Fruit fly (Drosophila melanogaster) whole organism, adult: ENCODE results near the gene Sdhaf3.

Experiments used
- CG11617 ChIP-seq: fragments of 200-800 bp; sonication (Bioruptor generic); optimal IDR thresholded peaks from 2 replicates; lab custom pipeline; 2017; ENCODE audit warnings: mild to moderate bottlenecking, missing biosample characterization, missing genetic modification reagents, missing genetic modification characterization
- CG12768 ChIP-seq: fragments of 200-800 bp; sonication (Bioruptor generic); optimal IDR thresholded peaks from 2 replicates; lab custom pipeline; 2017; ENCODE audit warnings: missing biosample characterization, missing genetic modification characterization, mild to moderate bottlenecking, moderate library complexity, missing genetic modification reagents
- CG14711 ChIP-seq: fragments of 200-800 bp; sonication (Bioruptor generic); optimal IDR thresholded peaks from 2 replicates; lab custom pipeline; 2018; ENCODE audit warnings: missing biosample characterization, mild to moderate bottlenecking, missing genetic modification characterization, moderate library complexity
- CG1620 ChIP-seq: fragments of 200-800 bp; sonication (Bioruptor generic); optimal IDR thresholded peaks from 2 replicates; lab custom pipeline; 2016; ENCODE audit warnings: missing biosample characterization, missing genetic modification characterization
- CG33017 ChIP-seq: fragments of 200-800 bp; sonication (Bioruptor generic); optimal IDR thresholded peaks from 2 replicates; lab custom pipeline; 2018; ENCODE audit warnings: missing biosample characterization, mild to moderate bottlenecking, missing genetic modification characterization, moderate library complexity
- CG5204 ChIP-seq: fragments of 200-800 bp; sonication (Bioruptor generic); optimal IDR thresholded peaks from 2 replicates; lab custom pipeline; 2016; ENCODE audit warnings: missing biosample characterization, missing genetic modification characterization
- CG7045 ChIP-seq: fragments of 200-800 bp; sonication (Bioruptor generic); optimal IDR thresholded peaks from 2 replicates; lab custom pipeline; 2017; ENCODE audit warnings: missing biosample characterization, mild to moderate bottlenecking, missing genetic modification characterization
- CG7101 ChIP-seq: fragments of 200-800 bp; sonication (Bioruptor generic); optimal IDR thresholded peaks from 2 replicates; lab custom pipeline; 2018; ENCODE audit warnings: missing biosample characterization, mild to moderate bottlenecking, missing genetic modification characterization, moderate library complexity
- Clk ChIP-seq: fragments of 200-800 bp; sonication (Bioruptor generic); optimal IDR thresholded peaks from 2 replicates; lab custom pipeline; 2017; ENCODE audit warnings: missing biosample characterization, missing genetic modification characterization
- Crg-1 ChIP-seq: fragments of 200-800 bp; sonication (Bioruptor generic); optimal IDR thresholded peaks from 2 replicates; lab custom pipeline; 2016; ENCODE audit warnings: missing biosample characterization, missing genetic modification characterization
- Hr96 ChIP-seq: fragments of 200-800 bp; sonication (Bioruptor generic); optimal IDR thresholded peaks from 2 replicates; lab custom pipeline; 2016; ENCODE audit warnings: missing biosample characterization, missing genetic modification characterization
- Mnt ChIP-seq: fragments of 200-800 bp; sonication (Bioruptor generic); optimal IDR thresholded peaks from 2 replicates; lab custom pipeline; 2016; ENCODE audit warnings: missing biosample characterization, mild to moderate bottlenecking, missing genetic modification characterization
- bab1 ChIP-seq: fragments of 200-800 bp; sonication (Bioruptor generic); optimal IDR thresholded peaks from 3 replicates; lab custom pipeline; 2019; ENCODE audit warnings: missing biosample characterization, mild to moderate bottlenecking, missing genetic modification characterization, moderate library complexity
- cic ChIP-seq: fragments of 200-800 bp; sonication (Bioruptor generic); optimal IDR thresholded peaks from 2 replicates; lab custom pipeline; 2017; ENCODE audit warnings: missing biosample characterization, mild to moderate bottlenecking, missing genetic modification characterization, moderate library complexity
- cnc ChIP-seq, 2 experiments: fragments of >200 bp; optimal IDR thresholded peaks; 2 replicates each; lab custom pipeline; 2017
- kay ChIP-seq: fragments of 200-800 bp; sonication (Bioruptor generic); peaks from one replicate; lab custom pipeline; 2016; ENCODE audit warnings: missing biosample characterization, missing genetic modification characterization, borderline replicate concordance
- ovo ChIP-seq: fragments of 200-800 bp; sonication (Bioruptor generic); optimal IDR thresholded peaks from 2 replicates; lab custom pipeline; 2016; ENCODE audit warnings: missing biosample characterization, missing genetic modification characterization
- pad ChIP-seq: fragments of 200-800 bp; sonication (Bioruptor generic); optimal IDR thresholded peaks from 3 replicates; lab custom pipeline; 2017; ENCODE audit warnings: missing biosample characterization, missing genetic modification characterization, mild to moderate bottlenecking, moderate library complexity, missing genetic modification reagents
- tj ChIP-seq: fragments of 200-800 bp; sonication (Bioruptor generic); optimal IDR thresholded peaks from 3 replicates; lab custom pipeline; 2017; ENCODE audit warnings: missing biosample characterization, mild to moderate bottlenecking, missing genetic modification characterization, moderate library complexity
- toe ChIP-seq: fragments of 200-800 bp; sonication (Bioruptor generic); optimal IDR thresholded peaks from 2 replicates; lab custom pipeline; 2016; ENCODE audit warnings: missing biosample characterization, missing genetic modification characterization

Gene Sdhaf3

dm6 chr3R:16441367-16441923, 40.8 kb downstream of the Sdhaf3 start, which contains the start of gene ema:
ema (minus strand) TSS chr3R:16441661.
- TF ChIP-seq bab1, result peak; percentile 83
- TF ChIP-seq CG1620 (GFP tag; lab: Kevin White, UChicago), result peak; percentile 21
- peak; percentile 12 for TF ChIP-seq pad (GFP tag; lab: Kevin White, UChicago)
- no peak for TF ChIP-seq Crg-1 (GFP tag; lab: Kevin White, UChicago)
- TF ChIP-seq CG11617 (GFP tag; lab: Kevin White, UChicago), result peak; percentile 24
- no peak for TF ChIP-seq cic (GFP tag; lab: Kevin White, UChicago)
- peak; percentile 17 for TF ChIP-seq CG7101 (tag; lab: Kevin White, UChicago)
- peak; percentile 11 for TF ChIP-seq Mnt
- TF ChIP-seq CG14711 (tag; lab: Kevin White, UChicago), result peak; percentile 52

- no peak for TF ChIP-seq kay (GFP tag; lab: Kevin White, UChicago)
- no peak for TF ChIP-seq bab1
- TF ChIP-seq CG7045 (GFP tag; lab: Kevin White, UChicago), result no peak
- TF ChIP-seq CG5204 (GFP tag; lab: Kevin White, UChicago), result no peak
- no peak for TF ChIP-seq Clk (GFP tag; lab: Kevin White, UChicago)
- TF ChIP-seq tj (GFP tag; lab: Kevin White, UChicago), result no peak
Measured at dm6 chr3R:16436374-16437037, 45.7 kb downstream of the Sdhaf3 start, which contains the start of gene mRpS33. mRpS33 (minus strand) TSS chr3R:16436597.

- TF ChIP-seq CG1620 (GFP tag; lab: Kevin White, UChicago) (no peak), kay (GFP tag; lab: Kevin White, UChicago) (no peak), cic (GFP tag; lab: Kevin White, UChicago) (no peak), CG33017 (tag; lab: Kevin White, UChicago) (no peak), Clk (GFP tag; lab: Kevin White, UChicago) (no peak), CG5204 (GFP tag; lab: Kevin White, UChicago) (no peak), CG7045 (GFP tag; lab: Kevin White, UChicago) (no peak), CG7101 (tag; lab: Kevin White, UChicago) (no peak), bab1 (no peak), Hr96 (GFP tag; lab: Kevin White, UChicago) (no peak)
Measured at dm6 chr3R:16434599-16434998, 47.7 kb downstream of the Sdhaf3 start, which contains the start of gene CG14881. CG14881 (plus strand) TSS chr3R:16434899.

dm6 chr3R:16432665-16433065, 49.6 kb downstream of the Sdhaf3 start, which contains the start of gene Fntb:
Fntb (plus strand) TSS chr3R:16432998.
- TF ChIP-seq Clk (GFP tag; lab: Kevin White, UChicago) (no peak), CG12768 (GFP tag; lab: Kevin White, UChicago) (peak; percentile 62), bab1 (peak; percentile 75), toe (peak; percentile 55), pad (GFP tag; lab: Kevin White, UChicago) (peak; percentile 56), Mnt (peak; percentile 56), CG33017 (tag; lab: Kevin White, UChicago) (peak; percentile 81), tj (GFP tag; lab: Kevin White, UChicago) (peak; percentile 29), kay (GFP tag; lab: Kevin White, UChicago) (peak; percentile 97), CG14711 (tag; lab: Kevin White, UChicago) (peak; percentile 76), Hr96 (GFP tag; lab: Kevin White, UChicago) (no peak), ovo (GFP tag; lab: Kevin White, UChicago) (no peak), CG5204 (GFP tag; lab: Kevin White, UChicago) (no peak), CG11617 (GFP tag; lab: Kevin White, UChicago) (peak; percentile 64), cnc (optimal IDR thresholded peaks at IDR 0.05; lab: Kevin White, UChicago) (no peak), cic (GFP tag; lab: Kevin White, UChicago) (no peak), CG7045 (GFP tag; lab: Kevin White, UChicago) (peak; percentile 45), Crg-1 (GFP tag; lab: Kevin White, UChicago) (peak; percentile 5), CG7101 (tag; lab: Kevin White, UChicago) (peak; percentile 85), CG1620 (GFP tag; lab: Kevin White, UChicago) (peak; percentile 43)
